Worm (Caenorhabditis elegans): ENCODE results near the gene F10D2.10.

DNA sequence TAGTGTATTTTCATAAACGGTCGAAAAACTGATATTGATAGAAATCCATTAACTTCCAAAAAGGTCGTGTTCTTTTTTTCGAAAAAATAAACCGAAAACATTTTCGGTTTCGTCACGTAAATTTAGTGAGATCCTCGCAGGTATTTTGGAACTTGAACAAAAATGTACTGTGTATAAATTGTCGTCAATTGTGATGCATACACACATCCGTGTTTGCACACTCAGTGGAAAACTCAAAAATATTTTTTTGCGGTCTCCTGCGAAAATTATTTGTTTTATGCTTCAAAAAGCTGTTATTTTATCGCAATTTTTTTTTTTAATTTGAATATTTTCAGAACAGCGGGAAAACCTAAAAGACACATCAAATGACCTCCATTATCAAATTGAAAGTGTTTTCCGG, 22.9 kb upstream of the F10D2.10 start, which contains the start of gene cpsf-2:
- TF ChIP-seq B0310.2 (tag; optimal IDR thresholded peaks at IDR 0.05) (no peak), ama-1 (optimal IDR thresholded peaks at IDR 0.05) (no peak), flt-1 (GFP tag; IDR thresholded peaks at IDR 0.05) (no peak), sea-1 (GFP tag; conservative IDR thresholded peaks at IDR 0.05) (no peak), pes-1 (GFP tag; IDR thresholded peaks at IDR 0.05) (no peak), ceh-13 (GFP tag; optimal IDR thresholded peaks at IDR 0.05) (no peak), tra-4 (tag; optimal IDR thresholded peaks at IDR 0.05) (no peak), aly-1 (tag; optimal IDR thresholded peaks at IDR 0.05) (no peak), hmg-4 (GFP tag; optimal IDR thresholded peaks at IDR 0.05) (no peak), hmbx-1 (tag; optimal IDR thresholded peaks at IDR 0.05) (no peak), ets-7 (tag; optimal IDR thresholded peaks at IDR 0.05) (no peak), scrt-1 (GFP tag; IDR thresholded peaks at IDR 0.05) (no peak), tbx-37 (GFP tag; conservative IDR thresholded peaks at IDR 0.05) (no peak)

All from whole organism, early embryonic.